Fruit fly (Drosophila melanogaster): ENCODE measurements around the gene CG14137.
A peak's percentile ranks its signal among the peaks of the same experiment; 100 is the strongest.

CG14137 gene

dm6 chr3L:11554796-11555195 is 45.1 kb downstream of the CG14137 start (continued):
- TF ChIP-seq Nf-YB (GFP tag; optimal IDR thresholded peaks at IDR 0.05) (no peak), Chrac-16 (GFP tag; optimal IDR thresholded peaks at IDR 0.05) (no peak), Gug (GFP tag; IDR thresholded peaks at IDR 0.05) (no peak), Doc3 (GFP tag; IDR thresholded peaks at IDR 0.05; ENCODE audit: partially characterized antibody) (no peak), kah (GFP tag; optimal IDR thresholded peaks at IDR 0.05) (no peak), Neu2 (GFP tag; optimal IDR thresholded peaks at IDR 0.05; ENCODE audit: borderline replicate concordance) (peak; percentile 75), pros (GFP tag; optimal IDR thresholded peaks at IDR 0.05) (peak; percentile 20), Side (GFP tag; optimal IDR thresholded peaks at IDR 0.05) (no peak), CG32532 (GFP tag; IDR thresholded peaks at IDR 0.05) (no peak), crol (GFP tag; IDR thresholded peaks at IDR 0.05) (no peak), Mad (GFP tag; optimal IDR thresholded peaks at IDR 0.05) (no peak)

- peak; percentile 51 for TF ChIP-seq esg (GFP tag; conservative IDR thresholded peaks at IDR 0.05)
- TF ChIP-seq HmgZ (tag; optimal IDR thresholded peaks at IDR 0.05) = peak; percentile 25
- peak; percentile 66 for TF ChIP-seq CG12942 (GFP tag; optimal IDR thresholded peaks at IDR 0.05)
- TF ChIP-seq CG7556 (GFP tag; optimal IDR thresholded peaks at IDR 0.05) = peak; percentile 80
- peak; percentile 53; the same call in 1 of the 2 replicates for TF ChIP-seq klu (GFP tag; IDR thresholded peaks at IDR 0.05)
- peak; percentile 60 for TF ChIP-seq CG14667 (GFP tag; IDR thresholded peaks at IDR 0.05)
- no peak for TF ChIP-seq inv (GFP tag; IDR thresholded peaks at IDR 0.05; ENCODE audit: partially characterized antibody)
- TF ChIP-seq aop (GFP tag; IDR thresholded peaks at IDR 0.05) = peak; percentile 63; the same call in 1 of the 2 replicates
- TF ChIP-seq lov (optimal IDR thresholded peaks at IDR 0.05) = no peak
- peak; percentile 92 for TF ChIP-seq lov (GFP tag; IDR thresholded peaks at IDR 0.05)
- TF ChIP-seq CG4282 (GFP tag; optimal IDR thresholded peaks at IDR 0.05) = no peak
- TF ChIP-seq CG1529 (GFP tag; optimal IDR thresholded peaks at IDR 0.05) = peak; percentile 85
- peak; percentile 64 for TF ChIP-seq sob (GFP tag; IDR thresholded peaks at IDR 0.05)
- TF ChIP-seq sr (GFP tag; IDR thresholded peaks at IDR 0.05) = no peak
- no peak for TF ChIP-seq CG7963 (GFP tag; IDR thresholded peaks at IDR 0.05; ENCODE audit: partially characterized antibody)
- TF ChIP-seq E2f1 (GFP tag; IDR thresholded peaks at IDR 0.05) = peak; percentile 76
- TF ChIP-seq sens-2 (GFP tag; IDR thresholded peaks at IDR 0.05) = peak; percentile 87
- peak; percentile 77 for TF ChIP-seq CG18599 (GFP tag; optimal IDR thresholded peaks at IDR 0.05)
- 0 out of 2 replicates have a peak, but pooled peaks have one; percentile 15 for TF ChIP-seq CG3847 (GFP tag; IDR thresholded peaks at IDR 0.05)
- TF ChIP-seq Six4 (GFP tag; optimal IDR thresholded peaks at IDR 0.05) = peak; percentile 83
- TF ChIP-seq jigr1 (GFP tag; IDR thresholded peaks at IDR 0.05) = no peak
- TF ChIP-seq Ptx1 (GFP tag; IDR thresholded peaks at IDR 0.05) = peak; percentile 74
- TF ChIP-seq CG4617 (GFP tag; optimal IDR thresholded peaks at IDR 0.05; ENCODE audit: borderline replicate concordance) = peak; percentile 60
- peak; percentile 12 for TF ChIP-seq CG9797 (GFP tag; optimal IDR thresholded peaks at IDR 0.05)
- peak; percentile 48 for TF ChIP-seq CG12299 (tag; optimal IDR thresholded peaks at IDR 0.05)
- TF ChIP-seq CG18619 (GFP tag; optimal IDR thresholded peaks at IDR 0.05) = peak; percentile 72
- TF ChIP-seq fd3F (GFP tag; optimal IDR thresholded peaks at IDR 0.05) = no peak
- TF ChIP-seq otp (GFP tag; IDR thresholded peaks at IDR 0.05) = peak; percentile 88
- peak; percentile 91 for TF ChIP-seq gsb-n (tag; optimal IDR thresholded peaks at IDR 0.05)
- peak; percentile 50; the same call in 1 of the 2 replicates for TF ChIP-seq CG11247 (GFP tag; IDR thresholded peaks at IDR 0.05)
- peak; percentile 82 for TF ChIP-seq CG1602 (GFP tag; optimal IDR thresholded peaks at IDR 0.05)
- TF ChIP-seq CG13424 (tag; optimal IDR thresholded peaks at IDR 0.05) = peak; percentile 83
- peak; percentile 78 for TF ChIP-seq CG12104 (GFP tag; optimal IDR thresholded peaks at IDR 0.05)
- TF ChIP-seq CG13775 (GFP tag; optimal IDR thresholded peaks at IDR 0.05) = peak; percentile 82
- no peak for TF ChIP-seq bigmax (GFP tag; optimal IDR thresholded peaks at IDR 0.05)
- TF ChIP-seq wek (GFP tag; optimal IDR thresholded peaks at IDR 0.05) = peak; percentile 38
- TF ChIP-seq CG17612 (GFP tag; IDR thresholded peaks at IDR 0.05) = 0 out of 2 replicates have a peak, but pooled peaks have one; percentile 7
- no peak for TF ChIP-seq hbn (GFP tag; IDR thresholded peaks at IDR 0.05; ENCODE audit: partially characterized antibody)
- peak; percentile 29 for TF ChIP-seq CG12071 (GFP tag; optimal IDR thresholded peaks at IDR 0.05)
- peak; percentile 96 for TF ChIP-seq CG14710 (tag; optimal IDR thresholded peaks at IDR 0.05)
These were observed 45.5 kb downstream of the CG14137 start for dm6 chr3L:11554338-11554737.

Data from whole organism, embryonic.